Fruit fly (Drosophila melanogaster) whole organism, prepupa: ENCODE measurements around the gene CG17108.

Experiments used
- CG11902 ChIP-seq: fragments of 200-800 bp; sonication (Bioruptor generic); optimal IDR thresholded peaks from 3 replicates; lab custom pipeline; 2016; ENCODE audit warnings: missing biosample characterization, missing genetic modification characterization
- Hr39 ChIP-seq: fragments of 200-800 bp; sonication (Bioruptor generic); optimal IDR thresholded peaks from 2 replicates; lab custom pipeline; 2016; ENCODE audit warnings: missing biosample characterization, missing genetic modification characterization
- Lpt ChIP-seq: fragments of 200-800 bp; sonication (Bioruptor generic); optimal IDR thresholded peaks from 3 replicates; lab custom pipeline; 2016; ENCODE audit warnings: missing biosample characterization, missing genetic modification characterization
- fd85E ChIP-seq: fragments of 200-800 bp; sonication (Bioruptor generic); optimal IDR thresholded peaks from 3 replicates; lab custom pipeline; 2016; ENCODE audit warnings: missing biosample characterization, missing genetic modification characterization
- svp ChIP-seq: fragments of 200-800 bp; sonication (Bioruptor generic); peaks from one replicate; lab custom pipeline; 2016; ENCODE audit warnings: missing biosample characterization, missing genetic modification characterization

DNA sequence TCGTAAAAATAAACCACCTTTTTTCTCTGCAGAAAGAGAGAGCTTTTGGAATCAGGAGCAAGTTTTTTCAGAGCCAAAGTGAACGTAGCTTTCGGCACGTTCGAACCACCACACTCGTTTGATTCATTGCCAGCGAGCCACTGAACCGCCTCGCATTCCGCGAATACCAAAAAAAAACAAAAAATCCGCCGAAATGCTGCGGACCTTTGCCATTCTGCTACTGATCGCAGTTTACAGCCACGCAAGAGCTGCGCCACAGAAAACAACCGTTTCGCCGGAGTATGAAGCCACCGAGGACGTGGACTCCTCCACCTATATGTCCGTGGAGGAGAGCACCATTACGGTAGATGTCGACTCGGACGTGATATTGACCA lies 16.2 kb downstream of the CG17108 start:
- TF ChIP-seq CG11902 = no peak
- TF ChIP-seq Lpt = no peak
- no peak for TF ChIP-seq Hr39 (GFP tag; lab: Kevin White, UChicago)
- TF ChIP-seq svp (GFP tag; lab: Kevin White, UChicago) = no peak
- no peak for TF ChIP-seq fd85E (GFP tag; lab: Kevin White, UChicago)
